Fruit fly (Drosophila melanogaster) S2 (cell line): ENCODE measurements around the gene prage.

Experiments used
- CG8478 ChIP-seq: fragments of >200 bp; optimal IDR thresholded peaks from 2 replicates; lab custom pipeline; 2018
- CTCF ChIP-seq, 2 experiments: fragments of >200 bp; optimal IDR thresholded peaks; 2 replicates each; lab custom pipeline; 2018

DNA sequence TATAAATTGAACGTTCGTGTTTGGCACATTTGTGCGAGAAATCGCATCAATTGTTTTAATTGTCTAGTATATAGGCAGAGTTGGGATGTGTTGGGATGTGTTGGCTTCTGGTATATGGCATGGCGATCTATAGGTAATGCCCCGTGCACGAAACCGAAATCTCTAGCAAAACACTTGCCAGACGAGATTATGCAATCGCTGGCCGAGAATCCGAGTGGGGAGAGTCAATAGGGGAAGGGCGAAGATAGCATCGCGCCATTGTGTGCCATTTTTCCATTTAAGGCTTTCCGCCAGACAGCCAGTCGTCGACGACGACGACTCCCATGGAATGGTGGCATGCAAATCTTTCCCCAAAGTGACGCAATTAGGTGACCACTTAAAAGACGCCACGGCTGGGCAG is 81.4 kb downstream of the prage start:
- no peak for TF ChIP-seq CG8478
- TF ChIP-seq CTCF (optimal IDR thresholded peaks at IDR 0.05; lab: Kevin White, UChicago) = no peak
